Worm (Caenorhabditis elegans) whole organism, mixed stage, embryonic: ENCODE data around the gene ugt-8.

Experiments used
- blmp-1 ChIP-seq: fragments of 150-350 bp; optimal IDR thresholded peaks from 2 replicates; lab custom pipeline; 2014; ENCODE audit warnings: missing biosample characterization, missing genetic modification characterization
- ceh-39 ChIP-seq: fragments of 150-350 bp; optimal IDR thresholded peaks from 2 replicates; lab custom pipeline; 2014; ENCODE audit warnings: missing biosample characterization, missing genetic modification characterization
- ceh-43 ChIP-seq: fragments of 200-800 bp; sonication (Bioruptor generic); optimal IDR thresholded peaks from 2 replicates; lab custom pipeline; 2018; ENCODE audit warnings: mild to moderate bottlenecking, missing genetic modification characterization, moderate library complexity, missing compliant biosample characterization
- ces-1 ChIP-seq: fragments of 150-350 bp; optimal IDR thresholded peaks from 2 replicates; lab custom pipeline; 2014; ENCODE audit warnings: missing biosample characterization, missing genetic modification reagents, missing genetic modification characterization
- elt-1 ChIP-seq: sonication (generic microtip); optimal IDR thresholded peaks from 2 replicates; lab custom pipeline; 2017; ENCODE audit warnings: missing genetic modification characterization, mild to moderate bottlenecking, missing compliant biosample characterization, antibody characterized with exemption, moderate library complexity, borderline replicate concordance; ENCODE audit not compliant: insufficient read depth
- elt-3 ChIP-seq: fragments of 150-350 bp; optimal IDR thresholded peaks from 2 replicates; lab custom pipeline; 2014; ENCODE audit warnings: missing biosample characterization, missing genetic modification characterization
- hlh-1 ChIP-seq: fragments of 150-350 bp; optimal IDR thresholded peaks from 2 replicates; lab custom pipeline; 2014; ENCODE audit warnings: missing biosample characterization, missing genetic modification reagents, missing genetic modification characterization
- mab-5 ChIP-seq: fragments of 150-350 bp; optimal IDR thresholded peaks from 2 replicates; lab custom pipeline; 2014; ENCODE audit warnings: missing biosample characterization, missing genetic modification characterization
- nhr-12 ChIP-seq: fragments of 150-350 bp; optimal IDR thresholded peaks from 2 replicates; lab custom pipeline; 2014; ENCODE audit warnings: missing biosample characterization, missing genetic modification characterization
- nhr-28 ChIP-seq: fragments of 150-350 bp; optimal IDR thresholded peaks from 2 replicates; lab custom pipeline; 2014; ENCODE audit warnings: missing biosample characterization, missing genetic modification characterization
- snpc-4 ChIP-seq: fragments of 150-350 bp; optimal IDR thresholded peaks from 2 replicates; lab custom pipeline; 2014; ENCODE audit warnings: missing biosample characterization, missing genetic modification characterization
- ztf-11 ChIP-seq: fragments of 150-350 bp; optimal IDR thresholded peaks from 2 replicates; lab custom pipeline; 2014; ENCODE audit warnings: missing biosample characterization, missing genetic modification characterization

DNA sequence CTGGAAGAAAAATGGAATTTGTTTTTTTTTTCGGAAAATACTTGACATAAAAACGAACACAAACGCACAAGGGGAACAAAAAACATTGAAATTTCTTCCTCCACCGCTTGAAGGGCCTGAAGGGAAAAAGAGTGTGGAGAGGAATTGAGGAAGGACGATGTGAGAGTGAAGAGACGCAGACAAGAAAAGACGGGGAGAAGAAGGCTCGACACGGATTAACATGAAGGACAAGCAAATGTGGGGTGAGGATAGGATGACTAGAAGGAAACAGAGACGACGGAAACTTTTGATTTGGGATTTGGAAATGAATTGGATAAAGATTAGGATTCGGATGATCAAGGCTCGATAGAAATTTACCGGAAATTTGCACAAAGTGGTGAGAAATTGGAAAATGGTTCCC, 43.2 kb upstream of the ugt-8 start:
- no peak for TF ChIP-seq snpc-4
- TF ChIP-seq elt-1 (tag; lab: Kevin White, UChicago) = no peak
- TF ChIP-seq nhr-12 = no peak
- TF ChIP-seq ztf-11 = no peak
- TF ChIP-seq ces-1 (GFP tag; lab: Kevin White, UChicago) = peak; percentile 39
- TF ChIP-seq nhr-28 (tag; lab: Kevin White, UChicago) = no peak
- TF ChIP-seq ceh-43 = no peak
- no peak for TF ChIP-seq blmp-1 (tag; lab: Kevin White, UChicago)
- TF ChIP-seq ceh-39 (tag; lab: Kevin White, UChicago) = no peak
- no peak for TF ChIP-seq mab-5 (tag; lab: Kevin White, UChicago)
- TF ChIP-seq elt-3 (tag; lab: Kevin White, UChicago) = no peak
- no peak for TF ChIP-seq hlh-1 (tag; lab: Kevin White, UChicago)
